Worm (Caenorhabditis elegans): Measurements from ENCODE around the gene flr-1.

DNA sequence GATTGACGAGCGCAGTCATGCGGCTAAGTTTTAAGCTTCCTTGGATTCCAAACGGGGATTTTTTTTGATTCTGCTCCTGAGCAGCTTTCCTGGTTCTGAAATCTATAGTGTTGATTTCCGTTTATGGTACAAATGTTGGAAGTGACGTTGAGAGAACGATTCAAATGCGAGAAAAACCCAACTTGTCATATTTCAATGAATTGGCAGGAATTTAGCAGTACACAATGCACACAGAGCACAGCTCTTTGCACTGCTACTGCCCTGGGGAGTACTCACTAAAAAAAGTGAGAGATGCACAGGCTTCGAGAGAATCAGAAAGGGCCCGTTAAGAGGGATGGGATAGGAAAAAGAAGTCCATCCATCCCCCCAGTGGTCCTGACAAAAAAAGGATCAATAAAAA lies 44.2 kb upstream of the flr-1 start, which contains the start of gene sad-1:
- no peak for TF ChIP-seq fos-1 (tag; optimal IDR thresholded peaks at IDR 0.05)
- no peak for TF ChIP-seq tbx-2 (tag; optimal IDR thresholded peaks at IDR 0.05)
- TF ChIP-seq elt-2 (tag; optimal IDR thresholded peaks at IDR 0.05): no peak
- no peak for TF ChIP-seq R02D3.7 (tag; optimal IDR thresholded peaks at IDR 0.05)
- TF ChIP-seq zag-1 (tag; optimal IDR thresholded peaks at IDR 0.05): no peak
- no peak for TF ChIP-seq ceh-82 (tag; optimal IDR thresholded peaks at IDR 0.05)
- no peak for TF ChIP-seq pha-4 (tag; optimal IDR thresholded peaks at IDR 0.05)
- no peak for TF ChIP-seq ztf-4 (tag; optimal IDR thresholded peaks at IDR 0.05)
- TF ChIP-seq lsy-12 (tag; optimal IDR thresholded peaks at IDR 0.05): no peak
- TF ChIP-seq ztf-11 (tag; optimal IDR thresholded peaks at IDR 0.05): no peak
- TF ChIP-seq nhr-76 (tag; optimal IDR thresholded peaks at IDR 0.05): no peak
- no peak for TF ChIP-seq unc-62 (GFP tag; optimal IDR thresholded peaks at IDR 0.05)

All from whole organism, L3 larva.